Worm (Caenorhabditis elegans): ENCODE measurements around the gene C16C10.1.

Gene C16C10.1

ce11 chrIII:4191091-4191638 is 9.9 kb upstream of the C16C10.1 start, which contains the start of gene dnj-16 (continued):
- TF ChIP-seq T20F7.1 (GFP tag; optimal IDR thresholded peaks at IDR 0.05) = peak; percentile 3

DNA sequence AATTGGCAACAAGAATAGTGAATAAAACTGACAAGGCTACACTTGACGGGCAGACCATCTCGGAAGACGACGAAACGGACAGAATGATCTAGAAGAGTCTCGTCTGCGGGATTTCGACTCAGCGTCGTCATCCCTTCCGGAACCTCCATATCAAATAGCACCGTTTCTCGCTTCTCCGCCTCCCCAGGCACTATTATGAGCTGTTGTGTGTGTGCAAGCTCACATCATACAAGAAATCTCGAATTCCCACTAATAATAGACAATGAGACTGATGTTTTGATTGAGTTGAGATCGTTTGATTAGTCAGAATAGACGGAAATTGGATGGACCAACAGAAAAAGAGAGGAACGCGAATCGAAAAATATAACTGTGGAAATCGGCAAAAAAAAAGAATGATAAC is 9.0 kb upstream of the C16C10.1 start, which contains the start of gene spp-28:
Gene spp-28, minus strand, starts transcription at position 101 of the 400 bp plus-strand sequence.
- TF ChIP-seq nhr-41 (GFP tag; IDR thresholded peaks at IDR 0.05) = no peak
- TF ChIP-seq nhr-237 (tag; optimal IDR thresholded peaks at IDR 0.05) = no peak
- TF ChIP-seq hlh-30 (tag; optimal IDR thresholded peaks at IDR 0.05; ENCODE audit: insufficient read depth) = no peak
- no peak for TF ChIP-seq nhr-76 (tag; optimal IDR thresholded peaks at IDR 0.05)
- no peak for TF ChIP-seq ces-1 (GFP tag; optimal IDR thresholded peaks at IDR 0.05)
- no peak for TF ChIP-seq nhr-28 (tag; optimal IDR thresholded peaks at IDR 0.05)
- no peak for TF ChIP-seq aly-2 (tag; optimal IDR thresholded peaks at IDR 0.05)
- TF ChIP-seq F49E8.2 (tag; optimal IDR thresholded peaks at IDR 0.05; ENCODE audit: borderline replicate concordance) = no peak
- no peak for TF ChIP-seq dmd-6 (GFP tag; IDR thresholded peaks at IDR 0.05)
- TF ChIP-seq mxl-2 (GFP tag; conservative IDR thresholded peaks at IDR 0.05) = no peak
- TF ChIP-seq lir-3 (tag; optimal IDR thresholded peaks at IDR 0.05) = no peak
- no peak for TF ChIP-seq tra-1 (GFP tag; IDR thresholded peaks at IDR 0.05)
- TF ChIP-seq lim-7 (GFP tag; IDR thresholded peaks at IDR 0.05) = no peak
- no peak for TF ChIP-seq lin-13 (GFP tag; optimal IDR thresholded peaks at IDR 0.05)
- TF ChIP-seq lsy-2 (tag; optimal IDR thresholded peaks at IDR 0.05) = no peak

DNA sequence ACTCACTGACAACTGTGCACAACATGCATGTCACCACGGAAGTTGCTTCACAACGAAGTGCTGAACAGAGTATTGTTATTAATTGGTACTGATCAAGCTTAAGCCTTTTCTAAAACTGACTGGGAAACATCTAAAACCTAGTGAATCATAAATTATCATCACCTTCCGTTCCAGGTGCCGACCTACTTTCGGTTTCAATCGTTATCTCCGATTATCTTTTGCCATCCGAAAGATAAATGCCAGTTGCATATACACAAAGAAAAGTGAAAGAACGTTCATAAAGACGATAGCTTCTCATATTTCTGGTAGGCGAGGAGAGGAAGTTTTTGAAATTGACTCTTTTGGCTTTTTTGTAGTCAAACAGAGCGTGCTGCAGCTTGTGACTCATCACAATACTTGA is 8.4 kb upstream of the C16C10.1 start:
- TF ChIP-seq nhr-28 (tag; optimal IDR thresholded peaks at IDR 0.05) = peak; percentile 0
- no peak for TF ChIP-seq hif-1 (tag; optimal IDR thresholded peaks at IDR 0.05)
- peak; percentile 6 for TF ChIP-seq hlh-11 (tag; optimal IDR thresholded peaks at IDR 0.05)

ce11 chrIII:4187845-4188244 is 6.6 kb upstream of the C16C10.1 start, which contains the start of gene R74.2:
TSS of gene R74.2 (plus strand) at chrIII:4188160.
- TF ChIP-seq nhr-28 (tag; optimal IDR thresholded peaks at IDR 0.05) = no peak
- TF ChIP-seq hlh-11 (tag; optimal IDR thresholded peaks at IDR 0.05) = peak; percentile 17
- no peak for TF ChIP-seq pha-4 (GFP tag; IDR thresholded peaks at IDR 0.05)
- no peak for TF ChIP-seq pha-4 (tag; optimal IDR thresholded peaks at IDR 0.05)
- TF ChIP-seq lin-13 (GFP tag; optimal IDR thresholded peaks at IDR 0.05) = no peak

- TF ChIP-seq hlh-30 (tag; optimal IDR thresholded peaks at IDR 0.05; ENCODE audit: insufficient read depth) (no peak), ctbp-1 (GFP tag; IDR thresholded peaks at IDR 0.05) (no peak), ceh-28 (tag; optimal IDR thresholded peaks at IDR 0.05) (peak; percentile 60), nhr-11 (tag; optimal IDR thresholded peaks at IDR 0.05) (no peak), dve-1 (tag; optimal IDR thresholded peaks at IDR 0.05; ENCODE audit: insufficient read depth) (no peak), F26F4.8 (GFP tag; conservative IDR thresholded peaks at IDR 0.05) (no peak), nhr-25 (tag; optimal IDR thresholded peaks at IDR 0.05; ENCODE audit: borderline replicate concordance, insufficient read depth) (no peak), nhr-28 (tag; optimal IDR thresholded peaks at IDR 0.05) (no peak), mes-2 (tag; optimal IDR thresholded peaks at IDR 0.05; ENCODE audit: poor library complexity, severe bottlenecking) (peak; percentile 68), unc-39 (tag; optimal IDR thresholded peaks at IDR 0.05) (no peak), cey-2 (tag; optimal IDR thresholded peaks at IDR 0.05; ENCODE audit: borderline replicate concordance, insufficient read depth) (no peak)
Observed at ce11 chrIII:4186751-4187309, 5.6 kb upstream of the C16C10.1 start, which contains the start of gene lars-1. TSS of gene lars-1 (minus strand) at chrIII:4186801.

- TF ChIP-seq ceh-32 (tag; optimal IDR thresholded peaks at IDR 0.05; ENCODE audit: poor library complexity) = no peak
- TF ChIP-seq dve-1 (tag; optimal IDR thresholded peaks at IDR 0.05; ENCODE audit: insufficient read depth) = no peak
- TF ChIP-seq nhr-28 (tag; optimal IDR thresholded peaks at IDR 0.05) = no peak
- no peak for TF ChIP-seq nhr-77 (tag; optimal IDR thresholded peaks at IDR 0.05)
Observed at ce11 chrIII:4178564-4178963, 2.7 kb downstream of the C16C10.1 start, which contains the start of gene C16C10.2. TSS of gene C16C10.2 (minus strand) at chrIII:4178664.
